Fruit fly (Drosophila melanogaster) whole organism, embryonic: ENCODE data around the gene CG14383.

Experiments
- CG10979 ChIP-seq: fragments of 200-800 bp; sonication (Bioruptor generic); optimal IDR thresholded peaks from 2 replicates; lab custom pipeline; 2018; ENCODE audit warnings: missing biosample characterization, mild to moderate bottlenecking, missing genetic modification characterization, moderate library complexity
- CG11723 ChIP-seq: fragments of 200-800 bp; sonication (Bioruptor generic); optimal IDR thresholded peaks from 2 replicates; lab custom pipeline; 2017; ENCODE audit warnings: missing biosample characterization, mild to moderate bottlenecking, missing genetic modification characterization
- CG12104 ChIP-seq: fragments of 200-800 bp; sonication (Bioruptor generic); optimal IDR thresholded peaks from 3 replicates; lab custom pipeline; 2016; ENCODE audit warnings: missing biosample characterization, missing genetic modification characterization
- CG14441 ChIP-seq: fragments of 200-800 bp; sonication (Bioruptor generic); IDR thresholded peaks from 2 replicates; pipeline ENCODE4 v1.3.6; 2022; ENCODE audit warnings: missing biosample characterization, missing genetic modification characterization
- CG14667 ChIP-seq: fragments of 200-800 bp; sonication (Bioruptor generic); IDR thresholded peaks from 2 replicates; pipeline ENCODE4 v1.3.6; 2022; ENCODE audit warnings: missing biosample characterization, missing genetic modification characterization
- CG1647 ChIP-seq: fragments of 200-800 bp; sonication (Bioruptor generic); optimal IDR thresholded peaks from 3 replicates; lab custom pipeline; 2016; ENCODE audit warnings: missing biosample characterization, missing genetic modification characterization
- CG17328 ChIP-seq: fragments of 200-800 bp; sonication (Bioruptor generic); IDR thresholded peaks from 2 replicates; pipeline ENCODE4 v1.3.6; 2022; ENCODE audit warnings: missing biosample characterization, missing genetic modification characterization
- CG17612 ChIP-seq: fragments of 200-800 bp; sonication (Bioruptor generic); IDR thresholded peaks from 2 replicates; pipeline ENCODE4 v1.3.6; 2022; ENCODE audit warnings: missing biosample characterization, missing genetic modification characterization
- CG18011 ChIP-seq: fragments of 200-800 bp; sonication (Bioruptor generic); optimal IDR thresholded peaks from 2 replicates; lab custom pipeline; 2017; ENCODE audit warnings: missing biosample characterization, missing genetic modification characterization, mild to moderate bottlenecking, moderate library complexity, missing genotype
- CG2712 ChIP-seq: fragments of 200-800 bp; optimal IDR thresholded peaks from 3 replicates; lab custom pipeline; 2019; ENCODE audit warnings: missing biosample characterization, mild to moderate bottlenecking, missing genetic modification characterization, moderate library complexity
- CG30431 ChIP-seq: fragments of 200-800 bp; sonication (Bioruptor generic); optimal IDR thresholded peaks from 2 replicates; lab custom pipeline; 2017; ENCODE audit warnings: missing biosample characterization, missing genetic modification characterization
- CG31365 ChIP-seq: fragments of 200-800 bp; sonication (Bioruptor generic); optimal IDR thresholded peaks from 2 replicates; lab custom pipeline; 2018; ENCODE audit warnings: missing biosample characterization, mild to moderate bottlenecking, missing genetic modification characterization
- CG3838 ChIP-seq: fragments of 200-800 bp; sonication (Bioruptor generic); optimal IDR thresholded peaks from 3 replicates; lab custom pipeline; 2016; ENCODE audit warnings: missing biosample characterization, missing genetic modification characterization
- CG4328 ChIP-seq: fragments of 200-800 bp; sonication (Bioruptor generic); optimal IDR thresholded peaks from 3 replicates; lab custom pipeline; 2017; ENCODE audit warnings: missing biosample characterization, missing genetic modification reagents, missing genetic modification characterization
- CG4404 ChIP-seq: fragments of 200-800 bp; sonication (Bioruptor generic); IDR thresholded peaks from 2 replicates; pipeline ENCODE4 v1.3.6; 2022; ENCODE audit warnings: missing biosample characterization, missing genetic modification characterization
- CG4730 ChIP-seq: fragments of 200-800 bp; sonication (Bioruptor generic); IDR thresholded peaks from 2 replicates; pipeline ENCODE4 v1.3.6; 2022; ENCODE audit warnings: missing biosample characterization, missing genetic modification characterization
- CG5245 ChIP-seq: fragments of 200-800 bp; sonication (Bioruptor generic); optimal IDR thresholded peaks from 3 replicates; lab custom pipeline; 2016; ENCODE audit warnings: missing biosample characterization, missing genetic modification characterization
- CG6254 ChIP-seq: fragments of 200-800 bp; sonication (Bioruptor generic); optimal IDR thresholded peaks from 3 replicates; lab custom pipeline; 2017; ENCODE audit warnings: mild to moderate bottlenecking, missing biosample characterization, missing genetic modification reagents, missing genetic modification characterization
- CG7357 ChIP-seq: fragments of 200-800 bp; sonication (Bioruptor generic); IDR thresholded peaks from 3 replicates; pipeline ENCODE4 v1.3.6; 2022; ENCODE audit warnings: missing biosample characterization, missing genetic modification characterization
- CG9876 ChIP-seq: fragments of 200-800 bp; sonication (Bioruptor generic); optimal IDR thresholded peaks from 2 replicates; lab custom pipeline; 2016; ENCODE audit warnings: missing biosample characterization, missing genetic modification characterization
- CTCF ChIP-seq: fragments of 200-800 bp; sonication (Bioruptor generic); optimal IDR thresholded peaks from 2 replicates; lab custom pipeline; 2017; ENCODE audit warnings: missing biosample characterization, mild to moderate bottlenecking, missing genetic modification characterization, moderate library complexity
- D19B ChIP-seq: fragments of 200-800 bp; sonication (Bioruptor generic); optimal IDR thresholded peaks from 2 replicates; lab custom pipeline; 2017; ENCODE audit warnings: missing biosample characterization, mild to moderate bottlenecking, missing genetic modification characterization
- Dfd ChIP-seq, 2 experiments: fragments of >200 bp; optimal IDR thresholded peaks; 2 replicates each; lab custom pipeline; 2017; ENCODE audit warnings: missing biosample characterization in 2 of 2, missing genetic modification characterization in 2 of 2
- E2f2 ChIP-seq: fragments of 200-800 bp; sonication (Bioruptor generic); IDR thresholded peaks from 2 replicates; pipeline ENCODE4 v1.3.6; 2022; ENCODE audit warnings: missing biosample characterization, missing genetic modification characterization
- Fer3 ChIP-seq: fragments of 200-800 bp; sonication (Bioruptor generic); optimal IDR thresholded peaks from 2 replicates; lab custom pipeline; 2018; ENCODE audit warnings: missing biosample characterization, mild to moderate bottlenecking, missing genetic modification characterization, moderate library complexity
- GATAe ChIP-seq: fragments of 200-800 bp; sonication (Bioruptor generic); conservative IDR thresholded peaks from 2 replicates; pipeline ENCODE4 v1.3.6; 2022; ENCODE audit warnings: missing biosample characterization, missing genetic modification characterization
- HmgD ChIP-seq: fragments of 200-800 bp; sonication (Bioruptor generic); optimal IDR thresholded peaks from 3 replicates; lab custom pipeline; 2016; ENCODE audit warnings: missing biosample characterization, missing genetic modification characterization
- Kr ChIP-seq: fragments of 200-800 bp; sonication (Bioruptor generic); optimal IDR thresholded peaks from 2 replicates; lab custom pipeline; 2017; ENCODE audit warnings: missing biosample characterization, mild to moderate bottlenecking, missing genetic modification characterization
- Myb ChIP-seq: fragments of 200-800 bp; sonication (Bioruptor generic); optimal IDR thresholded peaks from 2 replicates; lab custom pipeline; 2016; ENCODE audit warnings: missing biosample characterization, missing genetic modification characterization
- Neu2 ChIP-seq: fragments of 200-800 bp; sonication (Bioruptor generic); optimal IDR thresholded peaks from 3 replicates; lab custom pipeline; 2016; ENCODE audit warnings: missing biosample characterization, missing genetic modification characterization, borderline replicate concordance
- NfI ChIP-seq: fragments of 200-800 bp; sonication (Bioruptor generic); optimal IDR thresholded peaks from 3 replicates; lab custom pipeline; 2018; ENCODE audit warnings: missing biosample characterization, mild to moderate bottlenecking, missing genetic modification characterization, moderate library complexity
- PHDP ChIP-seq: fragments of 200-800 bp; sonication (Bioruptor generic); optimal IDR thresholded peaks from 3 replicates; lab custom pipeline; 2018; ENCODE audit warnings: missing biosample characterization, mild to moderate bottlenecking, missing genetic modification characterization, moderate library complexity
- Taf1 ChIP-seq: fragments of 200-800 bp; sonication (Bioruptor generic); IDR thresholded peaks from 2 replicates; pipeline ENCODE4 v1.3.6; 2022; ENCODE audit warnings: missing biosample characterization, missing genetic modification characterization
- Usf ChIP-seq: fragments of 200-800 bp; sonication (Bioruptor generic); optimal IDR thresholded peaks from 2 replicates; lab custom pipeline; 2017; ENCODE audit warnings: missing genotype, missing biosample characterization, missing genetic modification characterization
- dmrt11E ChIP-seq: fragments of 200-800 bp; sonication (Bioruptor generic); optimal IDR thresholded peaks from 3 replicates; lab custom pipeline; 2018; ENCODE audit warnings: missing biosample characterization, mild to moderate bottlenecking, missing genetic modification characterization, moderate library complexity
- en ChIP-seq: fragments of 200-800 bp; sonication (Bioruptor generic); optimal IDR thresholded peaks from 2 replicates; lab custom pipeline; 2016; ENCODE audit warnings: missing biosample characterization, missing genetic modification characterization
- gsb ChIP-seq: fragments of 200-800 bp; sonication (Bioruptor generic); IDR thresholded peaks from 2 replicates; pipeline ENCODE4 v1.3.6; 2022; ENCODE audit warnings: missing biosample characterization, missing genetic modification characterization
- jigr1 ChIP-seq: fragments of 200-800 bp; sonication (Bioruptor generic); IDR thresholded peaks from 3 replicates; pipeline ENCODE4 v1.3.6; 2022; ENCODE audit warnings: missing biosample characterization, missing genetic modification characterization
- kah ChIP-seq: fragments of 200-800 bp; sonication (Bioruptor generic); optimal IDR thresholded peaks from 2 replicates; lab custom pipeline; 2018; ENCODE audit warnings: missing biosample characterization, mild to moderate bottlenecking, missing genetic modification characterization
- knrl ChIP-seq: fragments of 200-800 bp; sonication (Bioruptor generic); IDR thresholded peaks from 3 replicates; pipeline ENCODE4 v1.3.6; 2022; ENCODE audit warnings: missing biosample characterization, missing genetic modification characterization; ENCODE audit not compliant: partially characterized antibody
- lov ChIP-seq, 2 experiments: fragments of 200-800 bp in 1 of 2; fragments of >200 bp in 1 of 2; sonication (Bioruptor generic) in 1 of 2; IDR thresholded peaks in 1 of 2; optimal IDR thresholded peaks in 1 of 2; 2 replicates in 1 of 2; 3 replicates in 1 of 2; pipeline versions ENCODE4 v1.3.6 to Lab custom; 2017 to 2022; ENCODE audit warnings: missing biosample characterization in 1 of 2, missing genetic modification characterization in 1 of 2
- luna ChIP-seq: fragments of 200-800 bp; sonication (Bioruptor generic); optimal IDR thresholded peaks from 2 replicates; lab custom pipeline; 2016; ENCODE audit warnings: missing biosample characterization, missing genetic modification characterization
- maf-S ChIP-seq: fragments of 200-800 bp; sonication (Bioruptor generic); optimal IDR thresholded peaks from 2 replicates; lab custom pipeline; 2016; ENCODE audit warnings: missing biosample characterization, missing genetic modification characterization
- mirr ChIP-seq: fragments of 200-800 bp; sonication (Bioruptor generic); optimal IDR thresholded peaks from 3 replicates; lab custom pipeline; 2018; ENCODE audit warnings: missing biosample characterization, mild to moderate bottlenecking, missing genetic modification characterization
- mld ChIP-seq: fragments of 200-800 bp; sonication (Bioruptor generic); IDR thresholded peaks from 3 replicates; pipeline ENCODE4 v1.3.6; 2022; ENCODE audit warnings: missing biosample characterization, missing genetic modification characterization; ENCODE audit not compliant: partially characterized antibody
- org-1 ChIP-seq: fragments of 200-800 bp; sonication (Bioruptor generic); optimal IDR thresholded peaks from 2 replicates; lab custom pipeline; 2017; ENCODE audit warnings: missing biosample characterization, missing genetic modification characterization
- peb ChIP-seq: fragments of 200-800 bp; sonication (Bioruptor generic); IDR thresholded peaks from 2 replicates; pipeline ENCODE4 v1.3.6; 2022; ENCODE audit warnings: missing biosample characterization, missing genetic modification characterization
- phol ChIP-seq: fragments of 200-800 bp; sonication (Bioruptor generic); optimal IDR thresholded peaks from 3 replicates; lab custom pipeline; 2018; ENCODE audit warnings: missing biosample characterization, mild to moderate bottlenecking, missing genetic modification characterization, moderate library complexity
- sna ChIP-seq: fragments of 200-800 bp; sonication (Bioruptor generic); IDR thresholded peaks from 2 replicates; pipeline ENCODE4 v1.3.6; 2022; ENCODE audit warnings: missing biosample characterization, missing genetic modification characterization; ENCODE audit not compliant: partially characterized antibody
- tna ChIP-seq: fragments of 200-800 bp; sonication (Bioruptor generic); IDR thresholded peaks from 2 replicates; pipeline ENCODE4 v1.3.6; 2022; ENCODE audit warnings: missing biosample characterization, missing genetic modification characterization; ENCODE audit not compliant: partially characterized antibody
- vvl ChIP-seq: fragments of 200-800 bp; sonication (Bioruptor generic); IDR thresholded peaks from 2 replicates; pipeline ENCODE4 v1.3.6; 2022; ENCODE audit warnings: missing biosample characterization, missing genetic modification characterization

The CG14383 gene

DNA sequence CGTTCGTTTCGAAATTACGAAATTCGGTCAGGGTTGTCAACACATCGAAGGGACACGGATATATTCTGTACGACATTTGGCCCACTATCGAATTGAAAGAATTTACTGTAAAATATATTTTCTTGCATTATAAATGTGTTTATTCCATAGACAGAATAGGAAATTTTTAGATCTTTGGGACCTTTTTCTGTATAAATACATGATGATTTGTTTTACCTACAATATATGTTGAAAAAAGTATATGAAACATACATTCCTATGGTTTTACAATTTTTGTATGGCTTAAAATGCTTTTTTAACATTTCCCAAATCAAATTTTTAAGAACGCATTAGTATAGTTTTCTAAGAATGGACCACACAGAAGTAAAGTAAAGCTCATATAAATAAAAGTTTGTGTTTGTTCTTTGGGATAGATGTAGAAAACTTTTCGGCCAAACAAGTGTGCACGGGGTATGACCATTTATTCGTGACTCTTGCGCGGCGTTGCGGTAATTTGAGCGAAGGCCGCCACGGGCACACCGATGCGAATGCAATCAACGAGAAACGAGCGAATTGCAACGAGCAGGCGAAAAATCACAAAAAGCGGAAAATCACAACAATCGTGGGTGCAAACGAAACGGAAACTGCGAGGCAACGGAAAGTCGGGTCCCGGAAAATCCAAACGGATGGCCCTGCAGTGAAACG is 9.4 kb upstream of the CG14383 start, which contains the start of the genes CG17327, CG44194 and CG7518 (continued):
- TF ChIP-seq CG14441 (GFP tag; lab: Robert Waterston, UW) (no peak), CG17328 (GFP tag; lab: Robert Waterston, UW) (no peak), CG10979 (tag; lab: Kevin White, UChicago) (no peak), CG1647 (GFP tag; lab: Kevin White, UChicago) (no peak), Taf1 (GFP tag; lab: Robert Waterston, UW) (no peak), Dfd (GFP tag; optimal IDR thresholded peaks at IDR 0.05; lab: Kevin White, UChicago) (no peak), CG4328 (GFP tag; lab: Kevin White, UChicago) (no peak), vvl (GFP tag; lab: Robert Waterston, UW) (peak; percentile 21; the same call in 1 of the 2 replicates), knrl (GFP tag; lab: Robert Waterston, UW) (peak; percentile 47; the same call in 2 of the 3 replicates), D19B (no peak), CTCF (peak; percentile 42), tna (GFP tag; lab: Robert Waterston, UW) (no peak), E2f2 (GFP tag; lab: Robert Waterston, UW) (peak; percentile 24; the same call in 1 of the 2 replicates), phol (tag; lab: Kevin White, UChicago) (peak; percentile 56), Usf (GFP tag; lab: Kevin White, UChicago) (no peak), CG18011 (GFP tag; lab: Kevin White, UChicago) (no peak), CG7357 (GFP tag; lab: Robert Waterston, UW) (peak; percentile 88), mirr (no peak), GATAe (no peak), PHDP (no peak), peb (GFP tag; lab: Robert Waterston, UW) (no peak), kah (no peak), CG17612 (GFP tag; lab: Robert Waterston, UW) (no peak), CG5245 (GFP tag; lab: Kevin White, UChicago) (no peak), luna (GFP tag; lab: Kevin White, UChicago) (no peak), Fer3 (no peak), CG30431 (no peak), gsb (GFP tag; lab: Robert Waterston, UW) (no peak), CG31365 (no peak), Kr (GFP tag; lab: Kevin White, UChicago) (no peak), CG6254 (GFP tag; lab: Kevin White, UChicago) (no peak), CG3838 (no peak), CG9876 (GFP tag; lab: Kevin White, UChicago) (no peak), org-1 (GFP tag; lab: Kevin White, UChicago) (no peak), sna (no peak), CG4730 (no peak), CG14667 (GFP tag; lab: Robert Waterston, UW) (no peak), en (GFP tag; lab: Kevin White, UChicago) (no peak), HmgD (GFP tag; lab: Kevin White, UChicago) (peak; percentile 52), lov (optimal IDR thresholded peaks at IDR 0.05; lab: Kevin White, UChicago) (no peak), lov (GFP tag; IDR thresholded peaks at IDR 0.05; lab: Robert Waterston, UW) (no peak), maf-S (GFP tag; lab: Kevin White, UChicago) (no peak), Myb (peak; percentile 41), CG4404 (GFP tag; lab: Robert Waterston, UW) (no peak), mld (no peak), jigr1 (no peak), NfI (GFP tag; lab: Kevin White, UChicago) (no peak), Neu2 (no peak), CG11723 (GFP tag; lab: Kevin White, UChicago) (no peak), CG12104 (GFP tag; lab: Kevin White, UChicago) (peak; percentile 24), dmrt11E (tag; lab: Kevin White, UChicago) (no peak), CG2712 (tag; lab: Kevin White, UChicago) (no peak)
